Worm (Caenorhabditis elegans): ENCODE data around the gene npax-1.

DNA sequence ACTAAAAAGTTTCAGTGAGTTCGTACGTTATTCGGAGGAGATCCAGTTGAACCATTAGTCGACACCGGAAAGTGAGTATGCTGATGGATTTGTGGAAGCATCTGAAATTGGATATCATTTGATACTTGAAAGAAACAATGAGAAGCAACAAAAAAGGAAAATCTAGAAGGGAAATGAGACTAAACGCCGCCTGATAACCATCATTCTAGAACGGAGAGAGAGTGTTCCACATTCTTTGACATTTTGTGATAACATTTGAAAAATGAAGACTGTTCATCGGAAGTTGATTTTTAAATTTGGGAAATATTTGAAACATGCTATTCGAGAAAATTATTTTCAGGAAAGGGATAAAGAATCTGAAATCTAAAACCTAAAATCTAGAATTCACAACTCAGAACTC, at the start of gene npax-1:
- TF ChIP-seq ama-1 (optimal IDR thresholded peaks at IDR 0.05) = no peak
- TF ChIP-seq nhr-28 (tag; optimal IDR thresholded peaks at IDR 0.05) = no peak
- no peak for TF ChIP-seq snpc-4 (tag; optimal IDR thresholded peaks at IDR 0.05)
- no peak for TF ChIP-seq elt-1 (tag; optimal IDR thresholded peaks at IDR 0.05)
- no peak for TF ChIP-seq jun-1 (tag; optimal IDR thresholded peaks at IDR 0.05)
- TF ChIP-seq fos-1 (tag; optimal IDR thresholded peaks at IDR 0.05) = no peak
- no peak for TF ChIP-seq lin-15B (tag; optimal IDR thresholded peaks at IDR 0.05)

Measured in whole organism, L3 larva.